Fruit fly (Drosophila melanogaster) whole organism, wandering third instar larva: ENCODE data around the gene ras.
A peak's percentile ranks its signal among the peaks of the same experiment; 100 is the strongest.

Experiments
- Abd-B ChIP-seq: fragments of >200 bp; optimal IDR thresholded peaks from 2 replicates; lab custom pipeline; 2017; ENCODE audit warnings: missing biosample characterization, missing genetic modification characterization
- CG32264 ChIP-seq: fragments of 200-800 bp; sonication (Bioruptor generic); optimal IDR thresholded peaks from 2 replicates; lab custom pipeline; 2016; ENCODE audit warnings: missing biosample characterization, missing genetic modification characterization
- CG9705 ChIP-seq: fragments of 200-800 bp; sonication (Bioruptor generic); optimal IDR thresholded peaks from 2 replicates; lab custom pipeline; 2018; ENCODE audit warnings: missing biosample characterization, mild to moderate bottlenecking, missing genetic modification characterization
- CrebA ChIP-seq: fragments of 200-800 bp; sonication (Bioruptor generic); optimal IDR thresholded peaks from 2 replicates; lab custom pipeline; 2016; ENCODE audit warnings: missing biosample characterization, mild to moderate bottlenecking, missing genetic modification characterization, borderline replicate concordance
- Dfd ChIP-seq: fragments of >200 bp; optimal IDR thresholded peaks from 2 replicates; lab custom pipeline; 2017; ENCODE audit warnings: missing biosample characterization, missing genetic modification characterization
- Dif ChIP-seq: fragments of 200-275, 200-300 bp; sonication (Bioruptor generic); optimal IDR thresholded peaks from 2 replicates; lab custom pipeline; 2018; ENCODE audit warnings: missing biosample characterization, missing genetic modification characterization; ENCODE audit not compliant: partially characterized antibody
- GATAd ChIP-seq: sonication (Bioruptor generic); optimal IDR thresholded peaks from 2 replicates; lab custom pipeline; 2016; ENCODE audit warnings: missing biosample characterization, missing genetic modification characterization
- HLH106 ChIP-seq: fragments of 200-800 bp; optimal IDR thresholded peaks from 3 replicates; lab custom pipeline; 2019; ENCODE audit warnings: missing biosample characterization, mild to moderate bottlenecking, missing genetic modification characterization, moderate library complexity
- Hnf4 ChIP-seq: fragments of 200-800 bp; sonication (Bioruptor generic); optimal IDR thresholded peaks from 2 replicates; lab custom pipeline; 2016; ENCODE audit warnings: missing biosample characterization, mild to moderate bottlenecking, missing genetic modification characterization
- Hr78 ChIP-seq: fragments of >200 bp; optimal IDR thresholded peaks from 2 replicates; lab custom pipeline; 2017; ENCODE audit warnings: missing biosample characterization, missing genetic modification characterization
- Hr83 ChIP-seq: fragments of 200-300 bp; sonication (Bioruptor generic); optimal IDR thresholded peaks from 2 replicates; lab custom pipeline; 2016; ENCODE audit warnings: missing biosample characterization, mild to moderate bottlenecking, missing genetic modification characterization, moderate library complexity; ENCODE audit not compliant: poor library complexity, severe bottlenecking
- Jra ChIP-seq: sonication (Bioruptor generic); optimal IDR thresholded peaks from 2 replicates; lab custom pipeline; 2016; ENCODE audit warnings: missing biosample characterization, missing genetic modification characterization
- Mio ChIP-seq: sonication (Bioruptor generic); optimal IDR thresholded peaks from 2 replicates; lab custom pipeline; 2016; ENCODE audit warnings: missing biosample characterization, missing genetic modification characterization
- Myc ChIP-seq: fragments of >200 bp; optimal IDR thresholded peaks from 2 replicates; lab custom pipeline; 2017
- N ChIP-seq: fragments of >200 bp; optimal IDR thresholded peaks from 2 replicates; lab custom pipeline; 2018; ENCODE audit warnings: missing biosample characterization, missing external identifiers, missing genetic modification characterization
- OdsH ChIP-seq: fragments of 200-800 bp; sonication (Bioruptor generic); optimal IDR thresholded peaks from 2 replicates; lab custom pipeline; 2016; ENCODE audit warnings: missing biosample characterization, mild to moderate bottlenecking, missing genetic modification characterization
- Rel ChIP-seq, 2 experiments: fragments of 200-800 bp; sonication (Bioruptor generic) in 1 of 2; optimal IDR thresholded peaks; 2 replicates in 1 of 2; 3 replicates in 1 of 2; lab custom pipeline; 2016 to 2019; ENCODE audit warnings: mild to moderate bottlenecking in 2 of 2, missing biosample characterization in 2 of 2, missing genetic modification characterization in 2 of 2, moderate library complexity in 1 of 2
- Sp1 ChIP-seq: fragments of 200-800 bp; sonication (Bioruptor generic); optimal IDR thresholded peaks from 3 replicates; lab custom pipeline; 2019; ENCODE audit warnings: missing biosample characterization, mild to moderate bottlenecking, missing genetic modification characterization, moderate library complexity
- Vsx2 ChIP-seq: fragments of 200-300, 225-300 bp; sonication (Bioruptor generic); optimal IDR thresholded peaks from 2 replicates; lab custom pipeline; 2018; ENCODE audit warnings: missing biosample characterization, missing genetic modification characterization; ENCODE audit not compliant: partially characterized antibody
- br ChIP-seq: fragments of 200-800 bp; sonication (Bioruptor generic); optimal IDR thresholded peaks from 2 replicates; lab custom pipeline; 2016; ENCODE audit warnings: missing biosample characterization, missing genetic modification characterization
- brk ChIP-seq: fragments of 200-800 bp; sonication (Bioruptor generic); optimal IDR thresholded peaks from 2 replicates; lab custom pipeline; 2016; ENCODE audit warnings: missing biosample characterization, mild to moderate bottlenecking, missing genetic modification characterization
- dl ChIP-seq, 2 experiments: fragments of 175-275, 200-275 bp in 1 of 2; fragments of 200-275 bp in 1 of 2; sonication (Bioruptor generic); optimal IDR thresholded peaks; lab custom pipeline; 2018; ENCODE audit warnings: mild to moderate bottlenecking in 2 of 2, missing biosample characterization in 2 of 2, missing genetic modification characterization in 2 of 2, moderate library complexity in 2 of 2; ENCODE audit not compliant: partially characterized antibody in 2 of 2, insufficient read depth in 1 of 2
- dmrt93B ChIP-seq: fragments of 200-800 bp; sonication (Bioruptor generic); optimal IDR thresholded peaks from 2 replicates; lab custom pipeline; 2018; ENCODE audit warnings: missing biosample characterization, mild to moderate bottlenecking, missing genetic modification characterization
- dsf ChIP-seq: sonication (Bioruptor generic); optimal IDR thresholded peaks from 2 replicates; lab custom pipeline; 2016; ENCODE audit warnings: missing biosample characterization, missing genetic modification characterization, borderline replicate concordance
- ey ChIP-seq: fragments of 200-800 bp; sonication (Bioruptor generic); optimal IDR thresholded peaks from 2 replicates; lab custom pipeline; 2016; ENCODE audit warnings: missing biosample characterization, missing genetic modification characterization
- foxo ChIP-seq, 2 experiments: fragments of 200-800 bp; sonication (Bioruptor generic); optimal IDR thresholded peaks; 2 replicates in 1 of 2; 3 replicates in 1 of 2; lab custom pipeline; 2016 to 2017; ENCODE audit warnings: missing biosample characterization in 2 of 2, missing genetic modification characterization in 2 of 2
- fru ChIP-seq: fragments of 200-800 bp; sonication (Bioruptor generic); optimal IDR thresholded peaks from 3 replicates; lab custom pipeline; 2016; ENCODE audit warnings: missing biosample characterization, mild to moderate bottlenecking, missing genetic modification characterization
- h ChIP-seq: fragments of 200-800 bp; sonication (Bioruptor generic); optimal IDR thresholded peaks from 3 replicates; lab custom pipeline; 2016; ENCODE audit warnings: missing biosample characterization, mild to moderate bottlenecking, missing genetic modification characterization
- jim ChIP-seq: fragments of 175-275, 200-325 bp; sonication (Bioruptor generic); optimal IDR thresholded peaks from 2 replicates; lab custom pipeline; 2016; ENCODE audit warnings: missing biosample characterization, mild to moderate bottlenecking, missing genetic modification characterization
- lola ChIP-seq: fragments of >200 bp; optimal IDR thresholded peaks from 2 replicates; lab custom pipeline; 2017; ENCODE audit warnings: missing biosample characterization, missing genetic modification characterization
- pan ChIP-seq: fragments of >200 bp; optimal IDR thresholded peaks from 2 replicates; lab custom pipeline; 2017
- psq ChIP-seq: fragments of 200-800 bp; sonication (Bioruptor generic); optimal IDR thresholded peaks from 3 replicates; lab custom pipeline; 2017; ENCODE audit warnings: missing biosample characterization, mild to moderate bottlenecking, missing genetic modification characterization, moderate library complexity
- rgr ChIP-seq: fragments of 200-800 bp; sonication (Bioruptor generic); optimal IDR thresholded peaks from 3 replicates; lab custom pipeline; 2016; ENCODE audit warnings: missing biosample characterization, mild to moderate bottlenecking, missing genetic modification characterization
- sage ChIP-seq: fragments of 200-800 bp; sonication (Bioruptor generic); optimal IDR thresholded peaks from 2 replicates; lab custom pipeline; 2016; ENCODE audit warnings: missing biosample characterization, mild to moderate bottlenecking, missing genetic modification characterization
- sv ChIP-seq: fragments of 200-800 bp; sonication (Bioruptor generic); optimal IDR thresholded peaks from 3 replicates; lab custom pipeline; 2016; ENCODE audit warnings: missing biosample characterization, missing genetic modification characterization
- tai ChIP-seq: sonication (Bioruptor generic); optimal IDR thresholded peaks from 2 replicates; lab custom pipeline; 2016; ENCODE audit warnings: missing biosample characterization, missing genetic modification characterization
- usp ChIP-seq: fragments of >200 bp; optimal IDR thresholded peaks from 2 replicates; lab custom pipeline; 2017; ENCODE audit warnings: missing biosample characterization, missing genetic modification characterization
- woc ChIP-seq: sonication (Bioruptor generic); optimal IDR thresholded peaks from 2 replicates; lab custom pipeline; 2016; ENCODE audit warnings: missing biosample characterization, mild to moderate bottlenecking, missing genetic modification characterization

The ras gene

DNA sequence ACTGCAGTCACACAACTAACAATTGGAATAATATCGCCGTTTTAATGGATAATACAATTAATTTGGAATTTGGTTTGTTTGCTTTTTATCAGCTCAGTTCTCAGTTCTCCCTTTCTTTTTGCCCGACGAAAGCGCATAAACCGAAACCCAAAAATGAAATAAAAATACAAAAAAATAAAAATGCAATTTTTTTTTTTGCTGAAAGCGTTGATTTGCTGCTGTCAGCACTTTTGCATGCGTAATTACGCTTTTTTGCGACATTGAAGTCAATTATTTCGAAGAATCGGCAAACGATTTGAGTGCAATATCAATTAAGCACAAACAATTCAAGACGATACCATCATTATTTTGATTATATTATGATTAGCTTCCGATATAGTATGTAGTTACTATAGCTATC lies 17.0 kb upstream of the ras start:
- TF ChIP-seq Abd-B (GFP tag; lab: Kevin White, UChicago) (no peak), Sp1 (no peak), brk (no peak), foxo (GFP tag; optimal IDR thresholded peaks at IDR 0.05; lab: Kevin White, UChicago) (no peak), jim (GFP tag; lab: Kevin White, UChicago) (no peak), Myc (lab: Kevin White, UChicago) (no peak)

dm6 chrX:10728024-10728423 lies 16.3 kb upstream of the ras start:
- TF ChIP-seq HLH106 (peak; percentile 28), sage (GFP tag; lab: Kevin White, UChicago) (peak; percentile 59), ey (GFP tag; lab: Kevin White, UChicago) (peak; percentile 44), OdsH (GFP tag; lab: Kevin White, UChicago) (peak; percentile 84), foxo (GFP tag; optimal IDR thresholded peaks at IDR 0.05; lab: Kevin White, UChicago) (peak in 1 of 2 experiments; percentile 68), woc (GFP tag; lab: Kevin White, UChicago) (peak; percentile 33), CG32264 (peak; percentile 68), Hnf4 (GFP tag; lab: Kevin White, UChicago) (peak; percentile 82), lola (GFP tag; lab: Kevin White, UChicago) (no peak), GATAd (GFP tag; lab: Kevin White, UChicago) (peak; percentile 69), CrebA (GFP tag; lab: Kevin White, UChicago) (no peak), Dif (GFP tag; lab: Kevin White, UChicago) (no peak), CG9705 (peak; percentile 24), Abd-B (GFP tag; lab: Kevin White, UChicago) (no peak), Myc (lab: Kevin White, UChicago) (no peak), Vsx2 (GFP tag; lab: Kevin White, UChicago) (no peak), rgr (peak; percentile 88), br (GFP tag; lab: Kevin White, UChicago) (peak; percentile 64), Hr78 (GFP tag; lab: Kevin White, UChicago) (no peak), brk (peak; percentile 41), Sp1 (peak; percentile 62), sv (no peak), usp (no peak), Hr83 (GFP tag; lab: Kevin White, UChicago) (peak; percentile 95), Jra (GFP tag; lab: Kevin White, UChicago) (peak; percentile 76), Dfd (no peak), jim (GFP tag; lab: Kevin White, UChicago) (peak; percentile 82), Mio (peak; percentile 19), tai (GFP tag; lab: Kevin White, UChicago) (peak; percentile 77), psq (peak; percentile 58), dmrt93B (GFP tag; lab: Kevin White, UChicago) (peak; percentile 45), h (peak; percentile 89), Rel (GFP tag; optimal IDR thresholded peaks at IDR 0.05; lab: Kevin White, UChicago) (no peak), Rel (tag; optimal IDR thresholded peaks at IDR 0.05; lab: Kevin White, UChicago) (no peak), pan (lab: Kevin White, UChicago) (no peak), fru (GFP tag; lab: Kevin White, UChicago) (peak; percentile 82), dsf (peak; percentile 6), N (GFP tag; lab: Kevin White, UChicago) (no peak), dl (GFP tag; optimal IDR thresholded peaks at IDR 0.05; lab: Kevin White, UChicago; ENCODE audit: insufficient read depth in 1 of 2, partially characterized antibody in 2 of 2) (no peak)
- TF ChIP-seq, all 38 proteins: peak for 24

DNA sequence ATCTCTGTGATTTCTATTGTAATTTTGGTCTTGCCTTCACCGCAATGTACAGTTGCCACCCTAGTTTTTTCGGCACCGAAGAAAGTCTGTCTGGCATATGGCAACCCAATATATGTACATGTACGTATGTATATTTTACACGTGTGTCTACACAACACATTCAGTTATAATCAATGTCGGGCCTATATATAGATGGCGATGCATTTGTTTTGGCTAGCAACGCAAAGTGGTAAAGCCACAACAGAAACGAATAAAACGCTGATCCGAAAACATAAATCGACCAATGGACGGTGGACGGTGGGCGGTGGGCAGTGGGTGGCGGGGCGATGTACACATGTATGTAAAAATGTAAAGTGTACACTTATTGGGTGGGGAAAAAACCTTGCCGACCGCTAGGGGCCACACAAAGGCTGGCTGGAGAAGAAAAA lies 15.7 kb upstream of the ras start:
- TF ChIP-seq ey (GFP tag; lab: Kevin White, UChicago), result no peak
- TF ChIP-seq Hr78 (GFP tag; lab: Kevin White, UChicago), result no peak
- TF ChIP-seq dsf, result no peak
- no peak for TF ChIP-seq Myc (lab: Kevin White, UChicago)
- no peak for TF ChIP-seq psq
- no peak for TF ChIP-seq Rel (GFP tag; optimal IDR thresholded peaks at IDR 0.05; lab: Kevin White, UChicago)
- no peak for TF ChIP-seq Rel (tag; optimal IDR thresholded peaks at IDR 0.05; lab: Kevin White, UChicago)
- TF ChIP-seq Sp1, result no peak
- TF ChIP-seq Abd-B (GFP tag; lab: Kevin White, UChicago), result no peak
- TF ChIP-seq foxo (GFP tag; optimal IDR thresholded peaks at IDR 0.05; lab: Kevin White, UChicago), result no peak
- TF ChIP-seq dl (GFP tag; optimal IDR thresholded peaks at IDR 0.05; lab: Kevin White, UChicago; ENCODE audit: insufficient read depth in 1 of 2, partially characterized antibody in 2 of 2), result no peak
- TF ChIP-seq pan (lab: Kevin White, UChicago), result no peak
- TF ChIP-seq dmrt93B (GFP tag; lab: Kevin White, UChicago), result no peak
- no peak for TF ChIP-seq Dfd
- no peak for TF ChIP-seq Hnf4 (GFP tag; lab: Kevin White, UChicago)
- no peak for TF ChIP-seq CrebA (GFP tag; lab: Kevin White, UChicago)
